Fruit fly (Drosophila melanogaster) whole organism, prepupa: ENCODE measurements around the gene CG18788.

Experiments used
- CG15336 ChIP-seq: fragments of 200-800 bp; sonication (Bioruptor generic); IDR thresholded peaks from 2 replicates; pipeline ENCODE4 v1.3.6; 2022; ENCODE audit warnings: missing biosample characterization, missing genetic modification characterization
- CG16779 ChIP-seq: fragments of 200-800 bp; sonication (Bioruptor generic); optimal IDR thresholded peaks from 3 replicates; lab custom pipeline; 2017; ENCODE audit warnings: missing biosample characterization, mild to moderate bottlenecking, missing genetic modification characterization
- CG32006 ChIP-seq: fragments of 200-800 bp; sonication (Bioruptor generic); optimal IDR thresholded peaks from 3 replicates; lab custom pipeline; 2017; ENCODE audit warnings: missing biosample characterization, mild to moderate bottlenecking, missing genetic modification characterization
- CG6792 ChIP-seq: fragments of 200-800 bp; sonication (Bioruptor generic); optimal IDR thresholded peaks from 3 replicates; lab custom pipeline; 2016; ENCODE audit warnings: missing biosample characterization, missing genetic modification characterization
- Smox ChIP-seq: fragments of 200-800 bp; sonication (Bioruptor generic); optimal IDR thresholded peaks from 3 replicates; lab custom pipeline; 2016; ENCODE audit warnings: missing biosample characterization, missing genetic modification characterization
- Sox102F ChIP-seq: fragments of 200-800 bp; sonication (Bioruptor generic); optimal IDR thresholded peaks from 2 replicates; lab custom pipeline; 2016; ENCODE audit warnings: missing biosample characterization, mild to moderate bottlenecking, missing genetic modification characterization
- Sox14 ChIP-seq: fragments of 200-800 bp; sonication (Bioruptor generic); optimal IDR thresholded peaks from 3 replicates; lab custom pipeline; 2016; ENCODE audit warnings: missing biosample characterization, missing genetic modification characterization
- eg ChIP-seq: fragments of 200-800 bp; sonication (Bioruptor generic); IDR thresholded peaks from 3 replicates; pipeline ENCODE4 v1.3.6; 2022; ENCODE audit warnings: missing biosample characterization, missing genetic modification characterization

dm6 chr2L:12046856-12047230 is 12.9 kb downstream of the CG18788 start:
- TF ChIP-seq Sox14 (GFP tag; lab: Kevin White, UChicago) (no peak), CG16779 (tag; lab: Kevin White, UChicago) (no peak), eg (GFP tag; lab: Robert Waterston, UW) (no peak), Smox (GFP tag; lab: Kevin White, UChicago) (no peak), CG32006 (GFP tag; lab: Kevin White, UChicago) (no peak), CG6792 (GFP tag; lab: Kevin White, UChicago) (no peak), CG15336 (GFP tag; lab: Robert Waterston, UW) (no peak), Sox102F (GFP tag; lab: Kevin White, UChicago) (no peak)
